Worm (Caenorhabditis elegans): ENCODE measurements around the gene C50F4.12.

Gene C50F4.12

DNA sequence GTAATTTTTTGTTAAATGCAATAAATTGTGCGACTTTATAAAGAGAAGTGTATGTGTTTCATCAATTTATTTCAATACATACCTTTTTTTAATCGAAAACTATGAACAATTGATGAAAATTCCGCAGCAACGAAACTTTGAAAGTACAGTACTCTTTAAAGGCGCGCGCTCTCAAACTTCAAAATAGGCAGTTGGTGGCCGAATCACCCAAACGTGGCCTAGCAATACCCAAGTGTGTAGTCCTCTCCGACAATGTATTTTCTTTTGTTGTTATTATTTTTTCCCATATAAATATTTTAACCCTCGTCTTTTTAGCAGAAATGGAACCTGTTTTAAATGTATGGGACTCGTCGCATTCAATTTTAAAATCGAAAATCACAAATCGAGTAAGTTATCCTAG, 3.0 kb downstream of the C50F4.12 start, which contains the start of gene C50F4.4 (continued):
- TF ChIP-seq snpc-3.4 (tag; optimal IDR thresholded peaks at IDR 0.05) (peak; percentile 53), chd-7 (tag; optimal IDR thresholded peaks at IDR 0.05) (no peak), unc-130 (GFP tag; optimal IDR thresholded peaks at IDR 0.05) (peak; percentile 66), attf-3 (GFP tag; conservative IDR thresholded peaks at IDR 0.05) (no peak), F23B12.7 (tag; optimal IDR thresholded peaks at IDR 0.05; ENCODE audit: insufficient read depth) (no peak), ccch-3 (GFP tag; optimal IDR thresholded peaks at IDR 0.05) (no peak), nhr-90 (tag; optimal IDR thresholded peaks at IDR 0.05) (no peak), xnd-1 (tag; optimal IDR thresholded peaks at IDR 0.05) (peak; percentile 26), lin-40 (tag; optimal IDR thresholded peaks at IDR 0.05) (no peak), nhr-80 (tag; optimal IDR thresholded peaks at IDR 0.05) (no peak), hsf-1 (GFP tag; IDR thresholded peaks at IDR 0.05) (no peak), F10E7.11 (tag; optimal IDR thresholded peaks at IDR 0.05) (no peak), hlh-12 (tag; optimal IDR thresholded peaks at IDR 0.05) (no peak), aptf-2 (GFP tag; conservative IDR thresholded peaks at IDR 0.05) (no peak), Y53G8AR.9 (GFP tag; conservative IDR thresholded peaks at IDR 0.05) (no peak), ZK185.1 (tag; optimal IDR thresholded peaks at IDR 0.05; ENCODE audit: poor library complexity, severe bottlenecking) (peak; percentile 69), T07F8.4 (tag; optimal IDR thresholded peaks at IDR 0.05) (no peak), lsl-1 (GFP tag; optimal IDR thresholded peaks at IDR 0.05) (peak; percentile 80), F39B2.1 (GFP tag; IDR thresholded peaks at IDR 0.05) (no peak), Y95B8A.8 (GFP tag; IDR thresholded peaks at IDR 0.05) (no peak), F22D6.2 (tag; optimal IDR thresholded peaks at IDR 0.05) (no peak), F49E8.2 (tag; optimal IDR thresholded peaks at IDR 0.05; ENCODE audit: insufficient read depth) (peak; percentile 45), Y53F4B.3 (GFP tag; IDR thresholded peaks at IDR 0.05) (no peak), dpl-1 (GFP tag; optimal IDR thresholded peaks at IDR 0.05) (peak; percentile 17), dpff-1 (tag; optimal IDR thresholded peaks at IDR 0.05) (no peak), unc-62 (GFP tag; optimal IDR thresholded peaks at IDR 0.05) (no peak), F57A8.1 (GFP tag; optimal IDR thresholded peaks at IDR 0.05) (no peak), him-1 (tag; optimal IDR thresholded peaks at IDR 0.05) (peak; percentile 50), egrh-3 (GFP tag; IDR thresholded peaks at IDR 0.05) (no peak), madf-6 (GFP tag; IDR thresholded peaks at IDR 0.05) (peak; percentile 85), let-526 (GFP tag; IDR thresholded peaks at IDR 0.05) (no peak), nfya-1 (tag; optimal IDR thresholded peaks at IDR 0.05; ENCODE audit: borderline replicate concordance, insufficient read depth) (no peak), pbrm-1 (GFP tag; IDR thresholded peaks at IDR 0.05) (no peak), attf-5 (GFP tag; optimal IDR thresholded peaks at IDR 0.05) (no peak), nhr-27 (tag; optimal IDR thresholded peaks at IDR 0.05) (no peak), T26A5.8 (tag; optimal IDR thresholded peaks at IDR 0.05) (no peak), ztf-26 (tag; optimal IDR thresholded peaks at IDR 0.05) (no peak), ceh-40 (GFP tag; IDR thresholded peaks at IDR 0.05) (no peak), zim-3 (tag; optimal IDR thresholded peaks at IDR 0.05) (no peak), let-607 (tag; optimal IDR thresholded peaks at IDR 0.05) (peak in 1 of 2 experiments; percentile 16), repo-1 (tag; optimal IDR thresholded peaks at IDR 0.05) (no peak), K11D2.4 (GFP tag; IDR thresholded peaks at IDR 0.05) (peak; percentile 58; the same call in 1 of the 2 replicates), mel-28 (tag; optimal IDR thresholded peaks at IDR 0.05; ENCODE audit: borderline replicate concordance) (no peak), attf-6 (GFP tag; IDR thresholded peaks at IDR 0.05) (peak; percentile 57), lin-26 (GFP tag; IDR thresholded peaks at IDR 0.05) (no peak), snpc-1.3 (tag; optimal IDR thresholded peaks at IDR 0.05; ENCODE audit: insufficient read depth) (no peak), egl-18 (GFP tag; IDR thresholded peaks at IDR 0.05) (no peak), dox-1 (GFP tag; IDR thresholded peaks at IDR 0.05) (peak; percentile 71), C06A6.2 (GFP tag; conservative IDR thresholded peaks at IDR 0.05) (no peak)
